Fruit fly (Drosophila melanogaster) whole organism: Measurements from ENCODE around the gene CG13876.

ENCODE experiments used
- CG8478 ChIP-seq: fragments of >200 bp; optimal IDR thresholded peaks from 2 replicates; lab custom pipeline; 2018; ENCODE audit warnings: inconsistent platforms
- pan ChIP-seq: fragments of >200 bp; optimal IDR thresholded peaks from 2 replicates; lab custom pipeline; 2017
- psq ChIP-seq: fragments of >200 bp; optimal IDR thresholded peaks from 2 replicates; lab custom pipeline; 2017
- usp ChIP-seq: fragments of >200 bp; optimal IDR thresholded peaks from 2 replicates; lab custom pipeline; 2017; ENCODE audit warnings: missing biosample characterization, missing genetic modification characterization, mixed read lengths

- TF ChIP-seq psq (no peak), pan (lab: Kevin White, UChicago) (no peak), usp (no peak), CG8478 (lab: Kevin White, UChicago) (no peak)
These were observed 30.0 kb upstream of the CG13876 start, which contains the start of gene CG7049 for dm6 chr3L:175949-176348.
